Fruit fly (Drosophila melanogaster): ENCODE results near the gene viaf.

dm6 chr3L:11947357-11947756 is 45.6 kb downstream of the viaf start, which contains the start of gene CG7252:
- TF ChIP-seq dsf (GFP tag; optimal IDR thresholded peaks at IDR 0.05; ENCODE audit: borderline replicate concordance) (no peak), Hr78 (GFP tag; optimal IDR thresholded peaks at IDR 0.05) (no peak), N (GFP tag; optimal IDR thresholded peaks at IDR 0.05) (no peak), fru (GFP tag; optimal IDR thresholded peaks at IDR 0.05) (no peak), psq (GFP tag; optimal IDR thresholded peaks at IDR 0.05) (no peak), CrebA (GFP tag; optimal IDR thresholded peaks at IDR 0.05; ENCODE audit: borderline replicate concordance) (no peak), Myc (optimal IDR thresholded peaks at IDR 0.05) (no peak), Dfd (GFP tag; optimal IDR thresholded peaks at IDR 0.05) (no peak), pan (optimal IDR thresholded peaks at IDR 0.05) (no peak)

Measured in whole organism, wandering third instar larva.